Fruit fly (Drosophila melanogaster): ENCODE data around the gene eyg.

The eyg gene

dm6 chr3L:12456916-12457662 lies 10.7 kb downstream of the eyg start (continued):
- TF ChIP-seq caup (GFP tag; optimal IDR thresholded peaks at IDR 0.05; ENCODE audit: severe bottlenecking), result peak; percentile 42
- TF ChIP-seq nom (GFP tag; optimal IDR thresholded peaks at IDR 0.05), result no peak
- TF ChIP-seq corto (GFP tag; optimal IDR thresholded peaks at IDR 0.05), result no peak
- TF ChIP-seq stwl (tag; optimal IDR thresholded peaks at IDR 0.05), result no peak
- peak; percentile 63 for TF ChIP-seq Lhr (GFP tag; optimal IDR thresholded peaks at IDR 0.05)
- TF ChIP-seq CG12155 (GFP tag; optimal IDR thresholded peaks at IDR 0.05), result peak; percentile 60
- peak; percentile 93 for TF ChIP-seq CG5180 (GFP tag; optimal IDR thresholded peaks at IDR 0.05)
- no peak for TF ChIP-seq Antp (GFP tag; optimal IDR thresholded peaks at IDR 0.05)
- TF ChIP-seq CG1529 (GFP tag; optimal IDR thresholded peaks at IDR 0.05), result peak; percentile 77
- no peak for TF ChIP-seq fd102C (GFP tag; optimal IDR thresholded peaks at IDR 0.05)
- TF ChIP-seq Hr3 (GFP tag; optimal IDR thresholded peaks at IDR 0.05), result peak; percentile 78
- TF ChIP-seq CG33557 (GFP tag; optimal IDR thresholded peaks at IDR 0.05), result peak; percentile 92
- peak; percentile 36; the same call in 1 of the 2 replicates for TF ChIP-seq onecut (GFP tag; IDR thresholded peaks at IDR 0.05)
- TF ChIP-seq gem (tag; optimal IDR thresholded peaks at IDR 0.05), result peak; percentile 94
- no peak for TF ChIP-seq hth (optimal IDR thresholded peaks at IDR 0.05)
- no peak for TF ChIP-seq CG34422 (GFP tag; IDR thresholded peaks at IDR 0.05)
- no peak for TF ChIP-seq CG7745 (tag; optimal IDR thresholded peaks at IDR 0.05)
- TF ChIP-seq chif (GFP tag; optimal IDR thresholded peaks at IDR 0.05), result peak; percentile 47 to 76
- no peak for TF ChIP-seq schlank (tag; optimal IDR thresholded peaks at IDR 0.05)
- TF ChIP-seq CG6683 (GFP tag; optimal IDR thresholded peaks at IDR 0.05), result no peak
- peak; percentile 58 for TF ChIP-seq Fer3 (tag; optimal IDR thresholded peaks at IDR 0.05)
- peak; percentile 48 for TF ChIP-seq lab (GFP tag; optimal IDR thresholded peaks at IDR 0.05)
- TF ChIP-seq Abd-B (GFP tag; optimal IDR thresholded peaks at IDR 0.05), result peak; percentile 76
- no peak for TF ChIP-seq CG7987 (GFP tag; optimal IDR thresholded peaks at IDR 0.05)
- peak; percentile 20; the same call in 1 of the 2 replicates for TF ChIP-seq CG32532 (GFP tag; IDR thresholded peaks at IDR 0.05)
- TF ChIP-seq sd (tag; optimal IDR thresholded peaks at IDR 0.05), result no peak
- no peak for TF ChIP-seq TFAM (GFP tag; optimal IDR thresholded peaks at IDR 0.05)
- peak; percentile 52 for TF ChIP-seq CG11723 (GFP tag; optimal IDR thresholded peaks at IDR 0.05)
- no peak for TF ChIP-seq CG1832 (GFP tag; optimal IDR thresholded peaks at IDR 0.05)
- no peak for TF ChIP-seq CG12744 (GFP tag; optimal IDR thresholded peaks at IDR 0.05)
- TF ChIP-seq al (GFP tag; IDR thresholded peaks at IDR 0.05), result peak; percentile 38; the same call in 1 of the 2 replicates
- no peak for TF ChIP-seq CG10321 (GFP tag; IDR thresholded peaks at IDR 0.05)
- TF ChIP-seq dmrt99B (tag; optimal IDR thresholded peaks at IDR 0.05), result peak; percentile 90
- TF ChIP-seq Bgb (GFP tag; IDR thresholded peaks at IDR 0.05; ENCODE audit: partially characterized antibody), result no peak
- TF ChIP-seq CG8944 (GFP tag; optimal IDR thresholded peaks at IDR 0.05), result peak; percentile 14
- peak; percentile 37 for TF ChIP-seq eyg (GFP tag; optimal IDR thresholded peaks at IDR 0.05)
- peak; percentile 50 for TF ChIP-seq NfI (GFP tag; optimal IDR thresholded peaks at IDR 0.05)
- TF ChIP-seq CG15073 (GFP tag; optimal IDR thresholded peaks at IDR 0.05), result no peak
- no peak for TF ChIP-seq pho (GFP tag; optimal IDR thresholded peaks at IDR 0.05)
- peak; percentile 86 for TF ChIP-seq CG4820 (GFP tag; optimal IDR thresholded peaks at IDR 0.05)
- TF ChIP-seq CG12659 (GFP tag; optimal IDR thresholded peaks at IDR 0.05), result peak; percentile 72
- TF ChIP-seq CG11085 (GFP tag; IDR thresholded peaks at IDR 0.05), result no peak
- no peak for TF ChIP-seq ci (GFP tag; IDR thresholded peaks at IDR 0.05)
- TF ChIP-seq ase (GFP tag; IDR thresholded peaks at IDR 0.05), result peak; percentile 24; the same call in 1 of the 3 replicates
- TF ChIP-seq fru (optimal IDR thresholded peaks at IDR 0.05), result no peak
- peak; percentile 47 for TF ChIP-seq wor (GFP tag; IDR thresholded peaks at IDR 0.05)
- peak; percentile 31 for TF ChIP-seq Atf-2 (GFP tag; optimal IDR thresholded peaks at IDR 0.05)
- peak; percentile 88 for TF ChIP-seq Blimp-1 (GFP tag; optimal IDR thresholded peaks at IDR 0.05)
- TF ChIP-seq CG9215 (GFP tag; IDR thresholded peaks at IDR 0.05), result no peak
